Worm (Caenorhabditis elegans) whole organism, L1 larva: ENCODE measurements around the gene C36E8.6.

Experiments used
- C16A3.4 ChIP-seq: fragments of 150-350 bp; optimal IDR thresholded peaks from 2 replicates; lab custom pipeline; 2014; ENCODE audit warnings: missing biosample characterization, missing genetic modification characterization
- Y116A8C.19 ChIP-seq: sonication (generic microtip); optimal IDR thresholded peaks from 2 replicates; lab custom pipeline; 2016; ENCODE audit warnings: missing compliant biosample characterization, missing genetic modification characterization, borderline replicate concordance
- aha-1 ChIP-seq: fragments of 150-350 bp; optimal IDR thresholded peaks from 2 replicates; lab custom pipeline; 2014; ENCODE audit warnings: missing biosample characterization, missing genetic modification characterization
- alr-1 ChIP-seq: fragments of 200-800 bp; sonication (Bioruptor generic); optimal IDR thresholded peaks from 2 replicates; lab custom pipeline; 2018; ENCODE audit warnings: borderline replicate concordance, mild to moderate bottlenecking, missing genetic modification characterization, missing compliant biosample characterization
- aly-2 ChIP-seq: fragments of 150-350 bp; optimal IDR thresholded peaks from 2 replicates; lab custom pipeline; 2014; ENCODE audit warnings: missing biosample characterization, missing genetic modification characterization
- blmp-1 ChIP-seq: fragments of 150-350 bp; optimal IDR thresholded peaks from 2 replicates; lab custom pipeline; 2014; ENCODE audit warnings: missing biosample characterization, missing genetic modification characterization
- ceh-63 ChIP-seq: fragments of 200-800 bp; sonication (Bioruptor generic); optimal IDR thresholded peaks from 2 replicates; lab custom pipeline; 2018; ENCODE audit warnings: mild to moderate bottlenecking, missing genetic modification characterization, missing compliant biosample characterization
- ceh-8 ChIP-seq: fragments of 200-800 bp; sonication (Bioruptor generic); optimal IDR thresholded peaks from 2 replicates; lab custom pipeline; 2018; ENCODE audit warnings: mild to moderate bottlenecking, missing genetic modification characterization, moderate library complexity, missing compliant biosample characterization
- ces-1 ChIP-seq: fragments of 150-350 bp; optimal IDR thresholded peaks from 2 replicates; lab custom pipeline; 2014; ENCODE audit warnings: missing biosample characterization, missing genetic modification reagents, missing genetic modification characterization
- dsc-1 ChIP-seq: sonication (generic microtip); optimal IDR thresholded peaks from 2 replicates; lab custom pipeline; 2016; ENCODE audit warnings: mild to moderate bottlenecking, missing genetic modification characterization, missing compliant biosample characterization
- efl-1 ChIP-seq, 4 experiments: fragments of 150-350 bp; optimal IDR thresholded peaks in 3 of 4; peaks in 1 of 4; 1 replicate in 1 of 4; 2 replicates in 3 of 4; lab custom pipeline; 2014; ENCODE audit warnings: missing biosample characterization in 2 of 4, missing genetic modification characterization in 2 of 4, missing genetic modification reagents in 2 of 4
- efl-3 ChIP-seq: fragments of 200-800 bp; sonication (Bioruptor generic); optimal IDR thresholded peaks from 2 replicates; lab custom pipeline; 2018; ENCODE audit warnings: mild to moderate bottlenecking, missing genetic modification characterization, missing compliant biosample characterization
- egl-27 ChIP-seq, 2 experiments: fragments of 150-350 bp in 1 of 2; sonication (generic microtip); optimal IDR thresholded peaks; 3 replicates each; lab custom pipeline; 2017 to 2018; ENCODE audit warnings: missing biosample characterization in 2 of 2, missing genetic modification characterization in 2 of 2, missing genetic modification reagents in 2 of 2
- elt-3 ChIP-seq, 6 experiments: fragments of 150-350 bp in 1 of 6; sonication (generic microtip); optimal IDR thresholded peaks; 2 replicates each; lab custom pipeline; 2017 to 2018; ENCODE audit warnings: missing biosample characterization in 6 of 6, missing genetic modification characterization in 6 of 6, inconsistent platforms in 1 of 6
- fkh-10 ChIP-seq: sonication (generic microtip); optimal IDR thresholded peaks from 2 replicates; lab custom pipeline; 2017; ENCODE audit warnings: missing biosample characterization, missing genetic modification reagents, missing genetic modification characterization
- fkh-4 ChIP-seq: sonication (generic microtip); optimal IDR thresholded peaks from 2 replicates; lab custom pipeline; 2016; ENCODE audit warnings: missing compliant biosample characterization, missing genetic modification characterization, borderline replicate concordance
- hlh-17 ChIP-seq: fragments of 200-800 bp; sonication (Bioruptor generic); optimal IDR thresholded peaks from 2 replicates; lab custom pipeline; 2018; ENCODE audit warnings: missing genetic modification characterization, mild to moderate bottlenecking, missing compliant biosample characterization, moderate library complexity, borderline replicate concordance
- hpl-2 ChIP-seq: fragments of 150-350 bp; optimal IDR thresholded peaks from 2 replicates; lab custom pipeline; 2014; ENCODE audit warnings: missing biosample characterization, missing genetic modification reagents, missing genetic modification characterization
- irx-1 ChIP-seq: sonication (generic microtip); optimal IDR thresholded peaks from 2 replicates; lab custom pipeline; 2016; ENCODE audit warnings: missing genetic modification characterization, missing compliant biosample characterization
- lin-14 ChIP-seq: fragments of 200-800 bp; sonication (Bioruptor generic); optimal IDR thresholded peaks from 2 replicates; lab custom pipeline; 2018; ENCODE audit warnings: mild to moderate bottlenecking, missing genetic modification characterization, moderate library complexity, missing compliant biosample characterization
- lin-35 ChIP-seq, 2 experiments: fragments of 150-350 bp; optimal IDR thresholded peaks; 2 replicates each; lab custom pipeline; 2014; ENCODE audit warnings: missing biosample characterization in 2 of 2, missing genetic modification characterization in 2 of 2, missing genetic modification reagents in 2 of 2
- lsy-2 ChIP-seq, 2 experiments: fragments of 150-350 bp; optimal IDR thresholded peaks; 2 replicates each; lab custom pipeline; 2014; ENCODE audit warnings: missing biosample characterization in 2 of 2, missing genetic modification characterization in 2 of 2
- mab-9 ChIP-seq: fragments of 200-800 bp; sonication (Bioruptor generic); IDR thresholded peaks from 2 replicates; pipeline ENCODE4 v1.3.6; 2022; ENCODE audit warnings: missing genetic modification reagents, missing genetic modification characterization, missing compliant biosample characterization
- mdl-1 ChIP-seq, 2 experiments: fragments of 150-350 bp; optimal IDR thresholded peaks; 2 replicates each; lab custom pipeline; 2014 to 2017; ENCODE audit warnings: missing biosample characterization in 2 of 2, missing genetic modification characterization in 2 of 2, inconsistent platforms in 1 of 2
- mef-2 ChIP-seq: fragments of 150-350 bp; optimal IDR thresholded peaks from 2 replicates; lab custom pipeline; 2014; ENCODE audit warnings: missing biosample characterization, missing genetic modification characterization
- nhr-11 ChIP-seq: fragments of 150-350 bp; optimal IDR thresholded peaks from 2 replicates; lab custom pipeline; 2014; ENCODE audit warnings: missing biosample characterization, missing genetic modification characterization
- nhr-12 ChIP-seq: sonication (generic microtip); optimal IDR thresholded peaks from 2 replicates; lab custom pipeline; 2017; ENCODE audit warnings: missing biosample characterization, missing genetic modification characterization
- nhr-19 ChIP-seq: fragments of 200-800 bp; sonication (Bioruptor generic); conservative IDR thresholded peaks from 2 replicates; pipeline ENCODE4 v1.3.6; 2022; ENCODE audit warnings: missing genetic modification characterization, missing compliant biosample characterization
- nhr-237 ChIP-seq: fragments of 150-350 bp; optimal IDR thresholded peaks from 2 replicates; lab custom pipeline; 2014; ENCODE audit warnings: missing biosample characterization, missing genetic modification characterization
- nhr-28 ChIP-seq: fragments of 150-350 bp; optimal IDR thresholded peaks from 2 replicates; lab custom pipeline; 2014; ENCODE audit warnings: missing biosample characterization, missing genetic modification characterization
- nhr-47 ChIP-seq: sonication (generic microtip); optimal IDR thresholded peaks from 2 replicates; lab custom pipeline; 2016; ENCODE audit warnings: mild to moderate bottlenecking, missing genetic modification characterization, moderate library complexity, missing compliant biosample characterization
- nhr-71 ChIP-seq: sonication (generic microtip); optimal IDR thresholded peaks from 2 replicates; lab custom pipeline; 2016; ENCODE audit warnings: mild to moderate bottlenecking, missing genetic modification characterization, moderate library complexity, missing compliant biosample characterization
- nhr-76 ChIP-seq: sonication (generic microtip); optimal IDR thresholded peaks from 2 replicates; lab custom pipeline; 2017; ENCODE audit warnings: missing biosample characterization, missing genetic modification characterization
- nhr-85 ChIP-seq: sonication (generic microtip); peaks from one replicate; lab custom pipeline; 2016; ENCODE audit warnings: missing genetic modification characterization, inconsistent platforms, missing compliant biosample characterization
- pax-3 ChIP-seq: fragments of 200-800 bp; sonication (Bioruptor generic); optimal IDR thresholded peaks from 2 replicates; lab custom pipeline; 2018; ENCODE audit warnings: mild to moderate bottlenecking, missing genetic modification characterization, moderate library complexity, missing compliant biosample characterization
- rnt-1 ChIP-seq: sonication (generic microtip); optimal IDR thresholded peaks from 2 replicates; lab custom pipeline; 2016; ENCODE audit warnings: mild to moderate bottlenecking, missing genetic modification characterization, moderate library complexity, missing compliant biosample characterization
- skn-1 ChIP-seq: fragments of 150-350 bp; optimal IDR thresholded peaks from 2 replicates; lab custom pipeline; 2014; ENCODE audit warnings: missing biosample characterization, missing genetic modification characterization
- snu-23 ChIP-seq: sonication (generic microtip); optimal IDR thresholded peaks from 2 replicates; lab custom pipeline; 2016; ENCODE audit warnings: missing genetic modification characterization, missing compliant biosample characterization
- sptf-1 ChIP-seq: fragments of 150-350 bp; optimal IDR thresholded peaks from 2 replicates; lab custom pipeline; 2014; ENCODE audit warnings: missing biosample characterization, missing genetic modification characterization
- tbx-2 ChIP-seq: sonication (generic microtip); optimal IDR thresholded peaks from 2 replicates; lab custom pipeline; 2016; ENCODE audit warnings: missing genetic modification characterization, missing compliant biosample characterization
- unc-86 ChIP-seq: sonication (generic microtip); optimal IDR thresholded peaks from 2 replicates; lab custom pipeline; 2016; ENCODE audit warnings: missing genetic modification characterization, missing compliant biosample characterization
- unc-98 ChIP-seq: fragments of 200-800 bp; sonication (Bioruptor generic); IDR thresholded peaks from 2 replicates; pipeline ENCODE4 v1.3.6; 2022; ENCODE audit warnings: missing genetic modification characterization, missing compliant biosample characterization
- vab-15 ChIP-seq: sonication (generic microtip); optimal IDR thresholded peaks from 2 replicates; lab custom pipeline; 2017; ENCODE audit warnings: missing genotype, mild to moderate bottlenecking, missing genetic modification characterization, missing compliant biosample characterization
- xbp-1 ChIP-seq: sonication (generic microtip); optimal IDR thresholded peaks from 2 replicates; lab custom pipeline; 2016; ENCODE audit warnings: missing genetic modification characterization, missing compliant biosample characterization
- zip-4 ChIP-seq: fragments of 200-800 bp; sonication (Bioruptor generic); optimal IDR thresholded peaks from 2 replicates; lab custom pipeline; 2018; ENCODE audit warnings: mild to moderate bottlenecking, missing genetic modification characterization, moderate library complexity, missing compliant biosample characterization

The C36E8.6 gene

DNA sequence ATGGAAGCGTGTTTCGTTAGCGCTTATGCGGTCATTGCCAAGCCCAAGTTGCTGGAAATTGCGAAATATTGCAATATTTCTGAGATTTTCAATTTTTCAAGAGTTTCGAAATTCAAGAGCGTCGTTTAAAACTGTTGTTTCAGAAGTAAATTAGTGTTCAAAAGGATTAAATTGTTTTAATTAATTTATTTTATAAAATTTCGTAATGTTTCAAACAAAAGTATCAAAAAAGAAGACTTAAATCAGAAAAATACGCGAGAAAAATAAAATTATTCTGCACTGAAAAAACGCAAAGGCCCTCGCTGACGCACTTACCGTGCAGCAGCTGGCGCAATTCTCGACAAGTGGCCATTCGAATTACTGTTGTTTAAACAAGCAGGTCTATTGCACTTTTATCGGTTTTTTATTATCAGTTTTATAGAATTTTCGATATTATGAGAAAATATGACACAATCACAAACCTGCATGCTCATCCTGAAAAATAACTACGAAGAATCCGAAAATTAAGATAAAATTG is 16.3 kb downstream of the C36E8.6 start, which contains the start of gene tif-1A (continued):
- TF ChIP-seq fkh-10 (GFP tag; lab: Kevin White, UChicago) (peak; percentile 9), mef-2 (tag; lab: Kevin White, UChicago) (peak; percentile 30), nhr-237 (tag; lab: Kevin White, UChicago) (peak; percentile 13), nhr-76 (tag; lab: Kevin White, UChicago) (no peak), elt-3 (tag; optimal IDR thresholded peaks at IDR 0.05; lab: Kevin White, UChicago) (peak in 3 of 6 experiments; percentile 3 to 74 (median 56)), vab-15 (no peak), C16A3.4 (tag; lab: Kevin White, UChicago) (peak; percentile 83), blmp-1 (peak; percentile 59), alr-1 (no peak), nhr-12 (tag; lab: Kevin White, UChicago) (no peak), unc-98 (GFP tag; lab: Robert Waterston, UW) (no peak), lsy-2 (tag; optimal IDR thresholded peaks at IDR 0.05; lab: Kevin White, UChicago) (peak; percentile 92), efl-3 (no peak), aly-2 (tag; lab: Kevin White, UChicago) (peak; percentile 9), lin-35 (GFP tag; optimal IDR thresholded peaks at IDR 0.05; lab: Kevin White, UChicago) (peak; percentile 76 to 90), Y116A8C.19 (tag; lab: Kevin White, UChicago) (no peak)

- TF ChIP-seq nhr-47 (no peak), ceh-8 (GFP tag; lab: Kevin White, UChicago) (no peak), rnt-1 (peak; percentile 58), dsc-1 (tag; lab: Kevin White, UChicago) (peak; percentile 31), egl-27 (tag; optimal IDR thresholded peaks at IDR 0.05; lab: Kevin White, UChicago) (no peak), nhr-237 (tag; lab: Kevin White, UChicago) (no peak), aly-2 (tag; lab: Kevin White, UChicago) (no peak), nhr-11 (tag; lab: Kevin White, UChicago) (no peak), aha-1 (tag; lab: Kevin White, UChicago) (no peak), nhr-76 (tag; lab: Kevin White, UChicago) (no peak), hlh-17 (GFP tag; lab: Kevin White, UChicago) (no peak), nhr-85 (tag; lab: Kevin White, UChicago) (peak; percentile 13), snu-23 (GFP tag; lab: Kevin White, UChicago) (peak; percentile 18), fkh-10 (GFP tag; lab: Kevin White, UChicago) (peak; percentile 56), zip-4 (GFP tag; lab: Kevin White, UChicago) (no peak), irx-1 (tag; lab: Kevin White, UChicago) (peak; percentile 12), C16A3.4 (tag; lab: Kevin White, UChicago) (no peak), vab-15 (peak; percentile 37), tbx-2 (tag; lab: Kevin White, UChicago) (no peak), nhr-28 (tag; lab: Kevin White, UChicago) (no peak), unc-86 (tag; lab: Kevin White, UChicago) (no peak), mdl-1 (tag; optimal IDR thresholded peaks at IDR 0.05; lab: Kevin White, UChicago) (no peak), lin-14 (GFP tag; lab: Kevin White, UChicago) (peak; percentile 78), lsy-2 (tag; optimal IDR thresholded peaks at IDR 0.05; lab: Kevin White, UChicago) (peak; percentile 4 to 37), hpl-2 (GFP tag; lab: Kevin White, UChicago) (no peak), lin-35 (GFP tag; optimal IDR thresholded peaks at IDR 0.05; lab: Kevin White, UChicago) (peak; percentile 5 to 8), sptf-1 (tag; lab: Kevin White, UChicago) (no peak), mef-2 (tag; lab: Kevin White, UChicago) (no peak), ces-1 (GFP tag; lab: Kevin White, UChicago) (no peak), nhr-71 (tag; lab: Kevin White, UChicago) (peak; percentile 55), mab-9 (GFP tag; lab: Robert Waterston, UW) (no peak), nhr-19 (GFP tag; lab: Robert Waterston, UW) (0 out of 2 replicates have a peak, but pooled peaks have one; percentile 3), efl-1 (optimal IDR thresholded peaks at IDR 0.05; lab: Kevin White, UChicago) (no peak), efl-1 (GFP tag; optimal IDR thresholded peaks at IDR 0.05 in 1 of 2; lab: Kevin White, UChicago) (no peak), xbp-1 (tag; lab: Kevin White, UChicago) (no peak), efl-3 (no peak), fkh-4 (no peak), pax-3 (tag; lab: Kevin White, UChicago) (no peak), skn-1 (tag; lab: Kevin White, UChicago) (peak; percentile 4), ceh-63 (GFP tag; lab: Kevin White, UChicago) (no peak)
Observed at ce11 chrIII:4005446-4006192, 17.8 kb downstream of the C36E8.6 start, which contains the start of gene pxd-1. TSS of gene pxd-1 (plus strand) at chrIII:4006142.
